Fruit fly (Drosophila melanogaster) whole organism, embryonic: ENCODE measurements around the gene CG42488.
A peak's percentile ranks its signal among the peaks of the same experiment; 100 is the strongest.

Source experiments
- ATbp ChIP-seq: fragments of 200-800 bp; sonication (Bioruptor generic); optimal IDR thresholded peaks from 2 replicates; lab custom pipeline; 2017; ENCODE audit warnings: missing biosample characterization, mild to moderate bottlenecking, missing genetic modification characterization, missing genetic modification reagents
- B-H2 ChIP-seq: fragments of 200-800 bp; sonication (Bioruptor generic); optimal IDR thresholded peaks from 2 replicates; lab custom pipeline; 2018; ENCODE audit warnings: missing biosample characterization, mild to moderate bottlenecking, missing genetic modification characterization
- CG10979 ChIP-seq: fragments of 200-800 bp; sonication (Bioruptor generic); optimal IDR thresholded peaks from 2 replicates; lab custom pipeline; 2018; ENCODE audit warnings: missing biosample characterization, mild to moderate bottlenecking, missing genetic modification characterization, moderate library complexity
- CG12155 ChIP-seq: fragments of 200-800 bp; sonication (Bioruptor generic); optimal IDR thresholded peaks from 3 replicates; lab custom pipeline; 2016; ENCODE audit warnings: missing biosample characterization, missing genetic modification characterization
- CG12391 ChIP-seq: fragments of 200-800 bp; sonication (Bioruptor generic); optimal IDR thresholded peaks from 3 replicates; lab custom pipeline; 2018; ENCODE audit warnings: missing biosample characterization, mild to moderate bottlenecking, missing genetic modification characterization, moderate library complexity
- CG12942 ChIP-seq: fragments of 200-800 bp; sonication (Bioruptor generic); optimal IDR thresholded peaks from 3 replicates; lab custom pipeline; 2016; ENCODE audit warnings: missing biosample characterization, missing genetic modification characterization
- CG13624 ChIP-seq: fragments of 200-800 bp; sonication (Bioruptor generic); optimal IDR thresholded peaks from 2 replicates; lab custom pipeline; 2016; ENCODE audit warnings: missing biosample characterization, missing genetic modification characterization
- CG15269 ChIP-seq: fragments of 200-800 bp; sonication (Bioruptor generic); optimal IDR thresholded peaks from 2 replicates; lab custom pipeline; 2018; ENCODE audit warnings: missing biosample characterization, mild to moderate bottlenecking, missing genetic modification characterization, moderate library complexity
- CG15601 ChIP-seq: fragments of 200-800 bp; sonication (Bioruptor generic); optimal IDR thresholded peaks from 3 replicates; lab custom pipeline; 2019; ENCODE audit warnings: missing biosample characterization, mild to moderate bottlenecking, missing genetic modification characterization, moderate library complexity
- CG17612 ChIP-seq: fragments of 200-800 bp; sonication (Bioruptor generic); IDR thresholded peaks from 2 replicates; pipeline ENCODE4 v1.3.6; 2022; ENCODE audit warnings: missing biosample characterization, missing genetic modification characterization
- CG2116 ChIP-seq: fragments of 200-800 bp; sonication (Bioruptor generic); optimal IDR thresholded peaks from 3 replicates; lab custom pipeline; 2018; ENCODE audit warnings: missing biosample characterization, mild to moderate bottlenecking, missing genetic modification characterization
- CG2875 ChIP-seq: fragments of 200-800 bp; sonication (Bioruptor generic); optimal IDR thresholded peaks from 2 replicates; lab custom pipeline; 2017; ENCODE audit warnings: missing biosample characterization, mild to moderate bottlenecking, missing genetic modification characterization, missing genetic modification reagents
- CG30020 ChIP-seq: fragments of 200-800 bp; optimal IDR thresholded peaks from 2 replicates; lab custom pipeline; 2019; ENCODE audit warnings: missing biosample characterization, mild to moderate bottlenecking, missing genetic modification characterization, moderate library complexity
- CG32772 ChIP-seq: fragments of 200-800 bp; sonication (Bioruptor generic); IDR thresholded peaks from 2 replicates; pipeline ENCODE4 v1.3.6; 2022; ENCODE audit warnings: missing biosample characterization, missing genetic modification characterization
- CG6254 ChIP-seq: fragments of 200-800 bp; sonication (Bioruptor generic); optimal IDR thresholded peaks from 3 replicates; lab custom pipeline; 2017; ENCODE audit warnings: mild to moderate bottlenecking, missing biosample characterization, missing genetic modification reagents, missing genetic modification characterization
- CG6689 ChIP-seq: fragments of 200-800 bp; sonication (Bioruptor generic); IDR thresholded peaks from 2 replicates; pipeline ENCODE4 v1.3.6; 2022; ENCODE audit warnings: missing biosample characterization, missing genetic modification characterization
- CG7786 ChIP-seq: fragments of 200-800 bp; sonication (Bioruptor generic); optimal IDR thresholded peaks from 2 replicates; lab custom pipeline; 2016; ENCODE audit warnings: missing biosample characterization, missing genetic modification characterization
- CG7839 ChIP-seq: fragments of 200-800 bp; sonication (Bioruptor generic); optimal IDR thresholded peaks from 3 replicates; lab custom pipeline; 2018; ENCODE audit warnings: missing biosample characterization, mild to moderate bottlenecking, missing genetic modification characterization, moderate library complexity
- CG7987 ChIP-seq: fragments of 200-800 bp; sonication (Bioruptor generic); optimal IDR thresholded peaks from 2 replicates; lab custom pipeline; 2018; ENCODE audit warnings: missing biosample characterization, mild to moderate bottlenecking, missing genetic modification characterization, moderate library complexity
- CG9932 ChIP-seq: fragments of 200-800 bp; sonication (Bioruptor generic); IDR thresholded peaks from 2 replicates; pipeline ENCODE4 v1.3.6; 2022; ENCODE audit warnings: missing biosample characterization, missing genetic modification characterization
- Dek ChIP-seq: fragments of 200-800 bp; sonication (Bioruptor generic); optimal IDR thresholded peaks from 3 replicates; lab custom pipeline; 2019; ENCODE audit warnings: missing biosample characterization, mild to moderate bottlenecking, missing genetic modification characterization, moderate library complexity
- Dref ChIP-seq: fragments of 200-800 bp; sonication (Bioruptor generic); IDR thresholded peaks from 2 replicates; pipeline ENCODE4 v1.3.6; 2022; ENCODE audit warnings: missing biosample characterization, missing genetic modification characterization
- E2f1 ChIP-seq: fragments of 200-800 bp; sonication (Bioruptor generic); IDR thresholded peaks from 2 replicates; pipeline ENCODE4 v1.3.6; 2022; ENCODE audit warnings: missing biosample characterization, missing genetic modification characterization
- Fer3 ChIP-seq: fragments of 200-800 bp; sonication (Bioruptor generic); optimal IDR thresholded peaks from 2 replicates; lab custom pipeline; 2018; ENCODE audit warnings: missing biosample characterization, mild to moderate bottlenecking, missing genetic modification characterization, moderate library complexity
- H2.0 ChIP-seq: fragments of 200-800 bp; sonication (Bioruptor generic); IDR thresholded peaks from 2 replicates; pipeline ENCODE4 v1.3.6; 2022; ENCODE audit warnings: missing biosample characterization, missing genetic modification characterization
- HLH54F ChIP-seq: fragments of 200-800 bp; sonication (Bioruptor generic); optimal IDR thresholded peaks from 3 replicates; lab custom pipeline; 2016; ENCODE audit warnings: missing biosample characterization, missing genetic modification characterization
- Hsf ChIP-seq: fragments of 200-800 bp; sonication (Bioruptor generic); optimal IDR thresholded peaks from 3 replicates; lab custom pipeline; 2016; ENCODE audit warnings: missing biosample characterization, missing genetic modification characterization
- br ChIP-seq: fragments of >200 bp; optimal IDR thresholded peaks from 2 replicates; lab custom pipeline; 2017
- cato ChIP-seq: fragments of 200-800 bp; sonication (Bioruptor generic); optimal IDR thresholded peaks from 2 replicates; lab custom pipeline; 2016; ENCODE audit warnings: missing biosample characterization, missing genetic modification characterization, borderline replicate concordance
- chif ChIP-seq, 2 experiments: fragments of 200-800 bp; sonication (Bioruptor generic); optimal IDR thresholded peaks; 3 replicates each; lab custom pipeline; 2016; ENCODE audit warnings: missing biosample characterization in 2 of 2, missing genetic modification characterization in 2 of 2
- corto ChIP-seq: fragments of 200-800 bp; sonication (Bioruptor generic); optimal IDR thresholded peaks from 2 replicates; lab custom pipeline; 2016; ENCODE audit warnings: missing biosample characterization, mild to moderate bottlenecking, missing genetic modification characterization, moderate library complexity
- cwo ChIP-seq: fragments of 200-800 bp; sonication (Bioruptor generic); optimal IDR thresholded peaks from 3 replicates; lab custom pipeline; 2017; ENCODE audit warnings: missing biosample characterization, missing genetic modification characterization, mild to moderate bottlenecking, moderate library complexity, missing genetic modification reagents
- exex ChIP-seq: fragments of 200-800 bp; sonication (Bioruptor generic); optimal IDR thresholded peaks from 4 replicates; lab custom pipeline; 2018; ENCODE audit warnings: missing biosample characterization, mild to moderate bottlenecking, missing genetic modification characterization, moderate library complexity
- grau ChIP-seq: fragments of 200-800 bp; optimal IDR thresholded peaks from 3 replicates; lab custom pipeline; 2019; ENCODE audit warnings: missing biosample characterization, mild to moderate bottlenecking, missing genetic modification characterization, moderate library complexity
- gro ChIP-seq: fragments of 200-800 bp; sonication (Bioruptor generic); optimal IDR thresholded peaks from 2 replicates; lab custom pipeline; 2016; ENCODE audit warnings: missing biosample characterization, missing genetic modification characterization
- oc ChIP-seq: fragments of 200-800 bp; sonication (Bioruptor generic); optimal IDR thresholded peaks from 2 replicates; lab custom pipeline; 2018; ENCODE audit warnings: missing biosample characterization, mild to moderate bottlenecking, missing genetic modification characterization, moderate library complexity
- otp ChIP-seq: fragments of 200-800 bp; sonication (Bioruptor generic); IDR thresholded peaks from 3 replicates; pipeline ENCODE4, ENCODE4 v1.3.6; 2022; ENCODE audit warnings: missing biosample characterization, missing genetic modification characterization
- pzg ChIP-seq: fragments of 200-800 bp; sonication (Bioruptor generic); optimal IDR thresholded peaks from 3 replicates; lab custom pipeline; 2018; ENCODE audit warnings: missing biosample characterization, mild to moderate bottlenecking, missing genetic modification characterization, moderate library complexity
- salm ChIP-seq: fragments of 200-800 bp; sonication (Bioruptor generic); optimal IDR thresholded peaks from 2 replicates; lab custom pipeline; 2018; ENCODE audit warnings: missing biosample characterization, mild to moderate bottlenecking, missing genetic modification characterization
- ssp ChIP-seq: fragments of 200-800 bp; sonication (Bioruptor generic); IDR thresholded peaks from 2 replicates; pipeline ENCODE4 v1.3.6; 2022; ENCODE audit warnings: missing biosample characterization, missing genetic modification characterization
- usp ChIP-seq: fragments of >200 bp; optimal IDR thresholded peaks from 2 replicates; lab custom pipeline; 2017; ENCODE audit warnings: missing biosample characterization, missing genetic modification characterization
- vfl ChIP-seq: fragments of 200-800 bp; sonication (Bioruptor generic); optimal IDR thresholded peaks from 2 replicates; lab custom pipeline; 2016; ENCODE audit warnings: missing biosample characterization, missing genetic modification characterization
- z ChIP-seq: fragments of 200-800 bp; sonication (Bioruptor generic); IDR thresholded peaks from 3 replicates; pipeline ENCODE4 v1.3.6; 2022; ENCODE audit warnings: missing biosample characterization, missing genetic modification characterization

Gene CG42488

dm6 chr3R:25462642-25463317 lies 20.1 kb upstream of the CG42488 start (continued):
- TF ChIP-seq CG2875 (GFP tag; lab: Kevin White, UChicago) (no peak), chif (GFP tag; optimal IDR thresholded peaks at IDR 0.05; lab: Kevin White, UChicago) (no peak), CG9932 (GFP tag; lab: Robert Waterston, UW) (peak; percentile 76), pzg (GFP tag; lab: Kevin White, UChicago) (no peak), Dref (GFP tag; lab: Robert Waterston, UW) (no peak), CG15269 (tag; lab: Kevin White, UChicago) (peak; percentile 76), B-H2 (GFP tag; lab: Kevin White, UChicago) (no peak), CG12155 (peak; percentile 28), CG12942 (no peak), CG6689 (GFP tag; lab: Robert Waterston, UW) (peak; percentile 55), Hsf (GFP tag; lab: Kevin White, UChicago) (no peak), CG13624 (no peak), CG10979 (tag; lab: Kevin White, UChicago) (peak; percentile 30), CG15601 (peak; percentile 15), H2.0 (GFP tag; lab: Robert Waterston, UW) (no peak), br (no peak), usp (GFP tag; lab: Kevin White, UChicago) (no peak), oc (tag; lab: Kevin White, UChicago) (peak; percentile 35), grau (peak; percentile 65), cwo (GFP tag; lab: Kevin White, UChicago) (peak; percentile 51), CG7839 (tag; lab: Kevin White, UChicago) (peak; percentile 56), E2f1 (GFP tag; lab: Robert Waterston, UW) (peak; percentile 43), HLH54F (no peak), CG7786 (GFP tag; lab: Kevin White, UChicago) (no peak), Fer3 (tag; lab: Kevin White, UChicago) (peak; percentile 61), vfl (GFP tag; lab: Kevin White, UChicago) (no peak), salm (no peak), CG32772 (peak; percentile 53; the same call in 1 of the 2 replicates), CG12391 (tag; lab: Kevin White, UChicago) (peak; percentile 45), CG30020 (tag; lab: Kevin White, UChicago) (no peak), z (GFP tag; lab: Robert Waterston, UW) (no peak), exex (tag; lab: Kevin White, UChicago) (no peak), Dek (tag; lab: Kevin White, UChicago) (peak; percentile 39), otp (GFP tag; lab: Robert Waterston, UW) (no peak), CG2116 (GFP tag; lab: Kevin White, UChicago) (no peak), ATbp (GFP tag; lab: Kevin White, UChicago) (no peak), cato (no peak), CG6254 (GFP tag; lab: Kevin White, UChicago) (no peak), CG7987 (GFP tag; lab: Kevin White, UChicago) (no peak), corto (peak; percentile 77), ssp (GFP tag; lab: Robert Waterston, UW) (no peak), gro (no peak), CG17612 (GFP tag; lab: Robert Waterston, UW) (no peak)
- TF ChIP-seq, all 482 proteins: peak for 147
